Worm (Caenorhabditis elegans) whole organism, late embryonic: ENCODE results near the gene tomm-20.

ENCODE experiments used
- ama-1 ChIP-seq: fragments of 150-350 bp; optimal IDR thresholded peaks from 2 replicates; lab custom pipeline; 2014
- elt-2 ChIP-seq: sonication (generic microtip); optimal IDR thresholded peaks from 2 replicates; lab custom pipeline; 2016; ENCODE audit warnings: missing genetic modification reagents, missing genetic modification characterization, missing compliant biosample characterization
- fkh-10 ChIP-seq: fragments of 150-350 bp; optimal IDR thresholded peaks from 2 replicates; lab custom pipeline; 2014; ENCODE audit warnings: missing biosample characterization, missing genetic modification reagents, missing genetic modification characterization
- hlh-30 ChIP-seq: sonication (generic microtip); optimal IDR thresholded peaks from 2 replicates; lab custom pipeline; 2017; ENCODE audit warnings: antibody characterized with exemption, missing genetic modification characterization, missing compliant biosample characterization; ENCODE audit not compliant: insufficient read depth
- pha-2 ChIP-seq: sonication (generic microtip); optimal IDR thresholded peaks from 2 replicates; lab custom pipeline; 2017; ENCODE audit warnings: mild to moderate bottlenecking, missing genetic modification characterization, missing compliant biosample characterization
- pqm-1 ChIP-seq: sonication (generic microtip); optimal IDR thresholded peaks from 2 replicates; lab custom pipeline; 2016; ENCODE audit warnings: missing genetic modification characterization, missing compliant biosample characterization
- ref-2 ChIP-seq: sonication (generic microtip); optimal IDR thresholded peaks from 2 replicates; lab custom pipeline; 2016; ENCODE audit warnings: missing genetic modification characterization, missing compliant biosample characterization
- sdc-2 ChIP-seq: sonication (generic microtip); optimal IDR thresholded peaks from 2 replicates; lab custom pipeline; 2016; ENCODE audit warnings: missing genotype, missing genetic modification characterization, missing compliant biosample characterization
- sox-4 ChIP-seq: sonication (generic microtip); optimal IDR thresholded peaks from 2 replicates; lab custom pipeline; 2017; ENCODE audit warnings: mild to moderate bottlenecking, missing genetic modification characterization, inconsistent platforms, missing compliant biosample characterization

DNA sequence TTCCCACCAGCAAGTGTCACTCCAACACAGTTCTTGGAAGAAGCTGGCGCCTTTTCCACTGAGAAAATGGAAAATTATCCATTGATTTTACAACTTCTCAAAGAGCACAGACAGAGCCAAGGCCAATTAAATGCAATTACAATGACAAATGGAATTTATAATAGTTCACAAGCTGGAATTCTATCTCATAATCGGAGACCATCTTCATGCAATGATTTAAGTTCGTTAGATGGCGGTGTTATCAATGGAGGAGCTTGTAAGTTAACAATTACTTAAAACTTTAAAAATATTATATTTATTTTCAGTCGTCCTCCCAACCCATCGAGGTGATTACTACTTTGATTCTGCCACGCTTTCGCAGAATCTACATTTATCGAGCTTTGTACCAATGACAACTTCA lies 37.6 kb downstream of the tomm-20 start:
- TF ChIP-seq ref-2 (tag; lab: Kevin White, UChicago) (no peak), ama-1 (lab: Kevin White, UChicago) (no peak), elt-2 (tag; lab: Kevin White, UChicago) (no peak), pqm-1 (tag; lab: Kevin White, UChicago) (no peak), sox-4 (no peak), fkh-10 (GFP tag; lab: Kevin White, UChicago) (no peak), pha-2 (tag; lab: Kevin White, UChicago) (no peak), sdc-2 (tag; lab: Kevin White, UChicago) (no peak), hlh-30 (tag; lab: Kevin White, UChicago) (no peak)
